Fruit fly (Drosophila melanogaster) whole organism: ENCODE measurements around the gene CG13063.

Experiments
- CG8478 ChIP-seq: fragments of >200 bp; optimal IDR thresholded peaks from 2 replicates; lab custom pipeline; 2018; ENCODE audit warnings: inconsistent platforms
- Dll ChIP-seq: fragments of >200 bp; optimal IDR thresholded peaks from 2 replicates; lab custom pipeline; 2017
- EcR ChIP-seq, 2 experiments: fragments of >200 bp; optimal IDR thresholded peaks; 2 replicates each; lab custom pipeline; 2017; ENCODE audit warnings: missing biosample characterization in 2 of 2, missing genetic modification characterization in 2 of 2, missing genetic modification reagents in 2 of 2
- pan ChIP-seq: fragments of >200 bp; optimal IDR thresholded peaks from 2 replicates; lab custom pipeline; 2017
- psq ChIP-seq: fragments of >200 bp; optimal IDR thresholded peaks from 2 replicates; lab custom pipeline; 2017
- usp ChIP-seq: fragments of >200 bp; optimal IDR thresholded peaks from 2 replicates; lab custom pipeline; 2017; ENCODE audit warnings: missing biosample characterization, missing genetic modification characterization, mixed read lengths

DNA sequence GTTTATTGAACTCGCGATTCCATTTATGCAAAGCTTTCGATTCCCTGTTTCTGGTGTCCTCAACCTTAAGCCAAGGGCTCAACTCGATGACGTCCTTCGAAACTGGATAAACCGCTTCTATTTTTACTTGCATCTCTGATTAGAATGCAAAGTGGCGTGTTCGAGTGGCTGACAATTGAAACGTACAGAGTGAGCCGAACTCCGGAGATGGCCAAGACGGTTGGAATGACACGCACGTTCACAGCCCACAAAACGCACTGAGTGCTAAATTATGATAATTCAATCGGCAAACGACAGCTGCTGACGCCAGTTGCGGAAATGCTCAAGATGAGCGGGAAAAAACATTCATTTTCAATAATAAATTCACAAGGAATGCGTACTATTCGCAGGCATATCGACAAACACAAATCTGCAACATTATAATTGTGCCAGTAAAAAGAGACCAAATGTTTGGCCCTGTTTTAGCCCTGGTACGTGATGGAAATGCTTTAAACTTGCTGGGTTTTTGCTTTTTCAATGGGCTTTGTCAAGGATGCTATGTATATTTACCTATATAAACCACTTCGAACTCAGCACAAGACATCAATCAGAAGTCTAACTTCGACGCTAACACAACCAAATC is 34.0 kb upstream of the CG13063 start, which contains the start of gene CG13066:
- TF ChIP-seq pan (no peak), Dll (lab: Kevin White, UChicago) (no peak), CG8478 (lab: Kevin White, UChicago) (no peak), EcR (GFP tag; optimal IDR thresholded peaks at IDR 0.05; lab: Kevin White, UChicago) (no peak), psq (lab: Kevin White, UChicago) (no peak), usp (no peak)
